Worm (Caenorhabditis elegans) whole organism, L2 larva: Measurements from ENCODE around the gene C04A11.5.

Experiments used
- C34F6.9 ChIP-seq: fragments of 150-350 bp; optimal IDR thresholded peaks from 2 replicates; lab custom pipeline; 2014; ENCODE audit warnings: missing biosample characterization, missing genetic modification characterization
- F13H6.1 ChIP-seq: sonication (generic microtip); optimal IDR thresholded peaks from 2 replicates; lab custom pipeline; 2016; ENCODE audit warnings: missing genetic modification characterization, missing compliant biosample characterization
- R02D3.7 ChIP-seq: fragments of 150-350 bp; optimal IDR thresholded peaks from 2 replicates; lab custom pipeline; 2014; ENCODE audit warnings: missing biosample characterization, missing genetic modification characterization
- Y55F3AM.14 ChIP-seq: fragments of 200-800 bp; sonication (Bioruptor generic); optimal IDR thresholded peaks from 2 replicates; lab custom pipeline; 2018; ENCODE audit warnings: mild to moderate bottlenecking, missing genetic modification characterization, missing compliant biosample characterization
- alr-1 ChIP-seq: fragments of 150-350 bp; optimal IDR thresholded peaks from 2 replicates; lab custom pipeline; 2014; ENCODE audit warnings: missing biosample characterization, missing genetic modification characterization
- aly-2 ChIP-seq: fragments of 150-350 bp; optimal IDR thresholded peaks from 2 replicates; lab custom pipeline; 2014; ENCODE audit warnings: missing biosample characterization, missing genetic modification characterization
- ama-1 ChIP-seq: fragments of 150-350 bp; optimal IDR thresholded peaks from 2 replicates; lab custom pipeline; 2018; ENCODE audit warnings: inconsistent platforms
- ceh-16 ChIP-seq: fragments of 150-350 bp; optimal IDR thresholded peaks from 2 replicates; lab custom pipeline; 2014; ENCODE audit warnings: missing biosample characterization, missing genetic modification characterization
- ceh-82 ChIP-seq: fragments of 150-350 bp; optimal IDR thresholded peaks from 2 replicates; lab custom pipeline; 2014; ENCODE audit warnings: missing biosample characterization, missing genetic modification characterization
- crh-2 ChIP-seq: sonication (generic microtip); optimal IDR thresholded peaks from 2 replicates; lab custom pipeline; 2017; ENCODE audit warnings: missing biosample characterization, missing genetic modification characterization
- dmd-4 ChIP-seq: sonication (generic microtip); optimal IDR thresholded peaks from 2 replicates; lab custom pipeline; 2017; ENCODE audit warnings: missing biosample characterization, missing genetic modification characterization
- egl-27 ChIP-seq: sonication (generic microtip); optimal IDR thresholded peaks from 3 replicates; lab custom pipeline; 2017; ENCODE audit warnings: missing biosample characterization, missing genetic modification reagents, missing genetic modification characterization
- elt-1 ChIP-seq: fragments of 150-350 bp; optimal IDR thresholded peaks from 2 replicates; lab custom pipeline; 2014; ENCODE audit warnings: missing biosample characterization, missing genetic modification characterization
- fos-1 ChIP-seq: fragments of 150-350 bp; optimal IDR thresholded peaks from 2 replicates; lab custom pipeline; 2014; ENCODE audit warnings: missing biosample characterization, missing genetic modification characterization
- gmeb-1 ChIP-seq: fragments of 150-350 bp; optimal IDR thresholded peaks from 2 replicates; lab custom pipeline; 2014; ENCODE audit warnings: missing biosample characterization, missing genetic modification characterization
- lin-13 ChIP-seq: fragments of 150-350 bp; optimal IDR thresholded peaks from 2 replicates; lab custom pipeline; 2014; ENCODE audit warnings: missing biosample characterization, missing genetic modification reagents, missing genetic modification characterization
- lin-39 ChIP-seq: fragments of 150-350 bp; optimal IDR thresholded peaks from 2 replicates; lab custom pipeline; 2014; ENCODE audit warnings: missing biosample characterization, missing genetic modification reagents, missing genetic modification characterization
- lsy-2 ChIP-seq, 2 experiments: fragments of 150-350 bp in 1 of 2; sonication (generic microtip) in 1 of 2; optimal IDR thresholded peaks; 2 replicates each; lab custom pipeline; 2014 to 2017; ENCODE audit warnings: missing biosample characterization in 2 of 2, missing genetic modification characterization in 2 of 2
- mab-5 ChIP-seq: fragments of 150-350 bp; optimal IDR thresholded peaks from 2 replicates; lab custom pipeline; 2014; ENCODE audit warnings: missing biosample characterization, missing genetic modification characterization
- mbf-1 ChIP-seq: sonication (generic microtip); optimal IDR thresholded peaks from 2 replicates; lab custom pipeline; 2017; ENCODE audit warnings: missing biosample characterization, missing genetic modification characterization
- nhr-10 ChIP-seq: sonication (generic microtip); optimal IDR thresholded peaks from 2 replicates; lab custom pipeline; 2017; ENCODE audit warnings: missing biosample characterization, missing genetic modification characterization
- nhr-11 ChIP-seq: fragments of 150-350 bp; optimal IDR thresholded peaks from 2 replicates; lab custom pipeline; 2014; ENCODE audit warnings: missing biosample characterization, missing genetic modification characterization
- nhr-129 ChIP-seq: fragments of 150-350 bp; optimal IDR thresholded peaks from 2 replicates; lab custom pipeline; 2014; ENCODE audit warnings: missing biosample characterization, missing genetic modification characterization
- nhr-21 ChIP-seq: fragments of 150-350 bp; optimal IDR thresholded peaks from 2 replicates; lab custom pipeline; 2014; ENCODE audit warnings: missing biosample characterization, missing genetic modification characterization
- nhr-23 ChIP-seq: fragments of 150-350 bp; optimal IDR thresholded peaks from 2 replicates; lab custom pipeline; 2014; ENCODE audit warnings: missing biosample characterization, missing genetic modification reagents, missing genetic modification characterization
- nhr-237 ChIP-seq: fragments of 150-350 bp; optimal IDR thresholded peaks from 2 replicates; lab custom pipeline; 2014; ENCODE audit warnings: missing biosample characterization, missing genetic modification characterization
- nhr-25 ChIP-seq: fragments of 150-350 bp; sonication (generic microtip); optimal IDR thresholded peaks from 3 replicates; lab custom pipeline; 2014; ENCODE audit warnings: missing biosample characterization, missing genetic modification characterization
- nhr-77 ChIP-seq: fragments of 150-350 bp; optimal IDR thresholded peaks from 2 replicates; lab custom pipeline; 2014; ENCODE audit warnings: missing biosample characterization, missing genetic modification characterization
- peb-1 ChIP-seq: fragments of 150-350 bp; optimal IDR thresholded peaks from 2 replicates; lab custom pipeline; 2014; ENCODE audit warnings: missing biosample characterization, missing genetic modification characterization
- sem-4 ChIP-seq: fragments of 150-350 bp; optimal IDR thresholded peaks from 2 replicates; lab custom pipeline; 2014; ENCODE audit warnings: missing biosample characterization, missing genetic modification reagents, missing genetic modification characterization
- sma-9 ChIP-seq, 2 experiments: fragments of 150-350 bp in 1 of 2; sonication (generic microtip) in 1 of 2; optimal IDR thresholded peaks; 2 replicates each; lab custom pipeline; 2014 to 2016; ENCODE audit warnings: missing genetic modification characterization in 2 of 2, mild to moderate bottlenecking in 1 of 2, missing biosample characterization in 1 of 2, missing compliant biosample characterization in 1 of 2, missing genetic modification reagents in 1 of 2, moderate library complexity in 1 of 2
- unc-39 ChIP-seq: fragments of 150-350 bp; optimal IDR thresholded peaks from 2 replicates; lab custom pipeline; 2014; ENCODE audit warnings: missing biosample characterization, missing genetic modification characterization
- unc-55 ChIP-seq: fragments of 150-350 bp; sonication (generic microtip); optimal IDR thresholded peaks from 3 replicates; lab custom pipeline; 2014; ENCODE audit warnings: missing biosample characterization, missing genetic modification reagents, missing genetic modification characterization
- unc-62 ChIP-seq: fragments of 150-350 bp; optimal IDR thresholded peaks from 2 replicates; lab custom pipeline; 2014; ENCODE audit warnings: missing biosample characterization, missing genetic modification reagents, missing genetic modification characterization
- ztf-1 ChIP-seq: fragments of 200-800 bp; sonication (Bioruptor generic); conservative IDR thresholded peaks from 2 replicates; pipeline ENCODE4 v1.3.6; 2022; ENCODE audit warnings: missing genetic modification characterization, missing compliant biosample characterization
- ztf-4 ChIP-seq: fragments of 150-350 bp; optimal IDR thresholded peaks from 2 replicates; lab custom pipeline; 2014; ENCODE audit warnings: missing biosample characterization, missing genetic modification characterization

C04A11.5 gene

DNA sequence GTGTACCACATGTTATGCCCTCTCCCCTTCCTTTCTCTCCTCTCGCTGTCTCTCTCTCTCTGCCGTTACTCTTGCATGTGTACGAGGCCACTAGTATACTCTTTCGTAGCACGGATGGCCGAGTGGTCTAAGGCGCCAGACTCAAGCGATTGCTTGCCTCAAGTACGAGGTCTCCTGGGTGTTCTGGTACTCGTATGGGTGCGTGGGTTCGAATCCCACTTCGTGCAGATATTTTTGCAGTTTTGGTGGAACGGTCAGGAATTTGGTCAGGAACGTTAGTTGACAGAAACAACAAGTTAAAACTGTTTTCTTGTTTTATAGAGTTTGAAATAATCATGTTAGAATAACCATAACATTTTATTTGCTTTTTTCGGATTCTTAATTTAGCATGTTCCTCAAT, 1.1 kb downstream of the C04A11.5 start (continued):
- TF ChIP-seq unc-55 (GFP tag; lab: Kevin White, UChicago) (peak; percentile 69), aly-2 (tag; lab: Kevin White, UChicago) (no peak), ztf-1 (GFP tag; lab: Robert Waterston, UW) (no peak), nhr-23 (tag; lab: Kevin White, UChicago) (no peak), nhr-10 (tag; lab: Kevin White, UChicago) (peak; percentile 52), nhr-11 (peak; percentile 73), sem-4 (tag; lab: Kevin White, UChicago) (peak; percentile 52), gmeb-1 (tag; lab: Kevin White, UChicago) (peak; percentile 75), ztf-4 (tag; lab: Kevin White, UChicago) (peak; percentile 21), unc-39 (tag; lab: Kevin White, UChicago) (peak; percentile 18), ceh-16 (tag; lab: Kevin White, UChicago) (peak; percentile 14)
- TF ChIP-seq, all 48 proteins: peak for 33

DNA sequence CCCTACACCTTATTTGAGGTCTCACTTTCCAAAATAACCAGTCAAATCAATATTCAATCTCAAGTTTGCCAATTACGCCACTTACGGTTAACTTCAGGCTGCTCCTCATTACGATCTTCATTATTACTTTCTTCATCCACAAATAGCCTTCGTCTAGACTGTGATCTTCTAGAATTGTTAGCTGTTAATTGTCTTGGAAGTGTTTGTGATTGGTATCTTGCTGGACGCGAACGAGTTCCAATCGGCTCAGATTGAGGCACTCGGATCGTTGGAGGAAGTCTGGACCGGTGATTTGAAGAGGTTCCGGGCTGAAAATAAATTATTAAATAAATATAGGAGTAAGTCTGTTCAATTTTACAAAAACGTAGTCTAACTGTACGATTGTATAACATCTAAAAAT, 2.5 kb downstream of the C04A11.5 start:
- TF ChIP-seq peb-1 = no peak
- no peak for TF ChIP-seq lin-13 (GFP tag; lab: Kevin White, UChicago)

- TF ChIP-seq ama-1 = no peak
- TF ChIP-seq sma-9 (GFP tag; optimal IDR thresholded peaks at IDR 0.05; lab: Kevin White, UChicago) = no peak
- TF ChIP-seq sma-9 (tag; optimal IDR thresholded peaks at IDR 0.05; lab: Kevin White, UChicago) = no peak
- TF ChIP-seq nhr-21 (tag; lab: Kevin White, UChicago) = no peak
- TF ChIP-seq nhr-129 (tag; lab: Kevin White, UChicago) = no peak
- TF ChIP-seq mab-5 (tag; lab: Kevin White, UChicago) = no peak
- no peak for TF ChIP-seq fos-1 (tag; lab: Kevin White, UChicago)
- no peak for TF ChIP-seq Y55F3AM.14
- TF ChIP-seq unc-55 (GFP tag; lab: Kevin White, UChicago) = no peak
- no peak for TF ChIP-seq ceh-82
- TF ChIP-seq sem-4 (tag; lab: Kevin White, UChicago) = no peak
- no peak for TF ChIP-seq F13H6.1 (tag; lab: Kevin White, UChicago)
- no peak for TF ChIP-seq mbf-1 (tag; lab: Kevin White, UChicago)
Observed at ce11 chrX:13668728-13669127, 4.3 kb downstream of the C04A11.5 start, which contains the start of gene C04A11.2. TSS of gene C04A11.2 (minus strand) at chrX:13668828.

DNA sequence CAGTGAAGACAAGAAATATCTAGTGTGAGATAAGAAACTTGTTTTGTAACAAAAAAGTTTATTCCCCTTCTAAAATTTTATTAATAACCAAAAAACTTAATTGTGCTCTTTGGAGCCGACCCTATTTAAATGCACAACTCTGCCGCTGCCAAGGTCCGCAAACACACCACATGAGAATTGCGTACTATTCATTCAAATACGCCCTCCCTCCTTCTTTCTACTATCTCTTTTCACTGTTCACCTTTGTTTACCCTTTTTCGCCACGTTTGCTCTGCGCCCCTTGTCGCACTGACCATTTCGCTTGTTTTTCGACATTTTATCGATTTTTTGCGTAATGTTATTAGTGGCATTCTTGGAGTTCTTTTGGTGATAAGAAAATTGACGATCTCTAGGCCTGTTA, 5.3 kb downstream of the C04A11.5 start:
- no peak for TF ChIP-seq egl-27 (tag; lab: Kevin White, UChicago)
- peak; percentile 43 for TF ChIP-seq C34F6.9 (tag; lab: Kevin White, UChicago)
- TF ChIP-seq sma-9 (GFP tag; optimal IDR thresholded peaks at IDR 0.05; lab: Kevin White, UChicago) = peak; percentile 42
- no peak for TF ChIP-seq sma-9 (tag; optimal IDR thresholded peaks at IDR 0.05; lab: Kevin White, UChicago)
- peak; percentile 33 for TF ChIP-seq lin-13 (GFP tag; lab: Kevin White, UChicago)
- TF ChIP-seq lin-39 (tag; lab: Kevin White, UChicago) = no peak
- no peak for TF ChIP-seq unc-62
- no peak for TF ChIP-seq nhr-11
- peak; percentile 35 for TF ChIP-seq unc-55 (GFP tag; lab: Kevin White, UChicago)
- TF ChIP-seq nhr-25 (tag; lab: Kevin White, UChicago) = no peak
- TF ChIP-seq lsy-2 (tag; optimal IDR thresholded peaks at IDR 0.05; lab: Kevin White, UChicago) = peak in 1 of 2 experiments; percentile 43
- TF ChIP-seq fos-1 (tag; lab: Kevin White, UChicago) = peak; percentile 54
- TF ChIP-seq peb-1 = no peak
- peak; percentile 73 for TF ChIP-seq crh-2
- TF ChIP-seq gmeb-1 (tag; lab: Kevin White, UChicago) = peak; percentile 45
- TF ChIP-seq dmd-4 = no peak
- no peak for TF ChIP-seq ceh-16 (tag; lab: Kevin White, UChicago)
- TF ChIP-seq nhr-237 (tag; lab: Kevin White, UChicago) = no peak
- no peak for TF ChIP-seq unc-39 (tag; lab: Kevin White, UChicago)
- peak; percentile 73 for TF ChIP-seq nhr-129 (tag; lab: Kevin White, UChicago)
- TF ChIP-seq R02D3.7 = no peak
- no peak for TF ChIP-seq alr-1 (tag; lab: Kevin White, UChicago)
- TF ChIP-seq F13H6.1 (tag; lab: Kevin White, UChicago) = peak; percentile 45
- no peak for TF ChIP-seq nhr-77 (tag; lab: Kevin White, UChicago)
- TF ChIP-seq elt-1 (tag; lab: Kevin White, UChicago) = no peak
- no peak for TF ChIP-seq nhr-23 (tag; lab: Kevin White, UChicago)
- TF ChIP-seq, all 48 proteins: peak for 10
